Worm (Caenorhabditis elegans) whole organism, L2 larva: ENCODE measurements around the gene cyp-14A3.
A peak's percentile ranks its signal among the peaks of the same experiment; 100 is the strongest.

Source experiments
- C34F6.9 ChIP-seq: fragments of 150-350 bp; optimal IDR thresholded peaks from 2 replicates; lab custom pipeline; 2014; ENCODE audit warnings: missing biosample characterization, missing genetic modification characterization
- F13H6.1 ChIP-seq: sonication (generic microtip); optimal IDR thresholded peaks from 2 replicates; lab custom pipeline; 2016; ENCODE audit warnings: missing genetic modification characterization, missing compliant biosample characterization
- R02D3.7 ChIP-seq: fragments of 150-350 bp; optimal IDR thresholded peaks from 2 replicates; lab custom pipeline; 2014; ENCODE audit warnings: missing biosample characterization, missing genetic modification characterization
- ZK546.5 ChIP-seq: sonication (generic microtip); optimal IDR thresholded peaks from 2 replicates; lab custom pipeline; 2017; ENCODE audit warnings: missing biosample characterization, missing genetic modification characterization
- ama-1 ChIP-seq: fragments of 150-350 bp; optimal IDR thresholded peaks from 2 replicates; lab custom pipeline; 2018; ENCODE audit warnings: inconsistent platforms
- blmp-1 ChIP-seq: sonication (generic microtip); optimal IDR thresholded peaks from 2 replicates; lab custom pipeline; 2017; ENCODE audit warnings: missing genetic modification characterization, mild to moderate bottlenecking, missing compliant biosample characterization, antibody characterized with exemption, moderate library complexity; ENCODE audit not compliant: insufficient read depth
- ceh-16 ChIP-seq: fragments of 150-350 bp; optimal IDR thresholded peaks from 2 replicates; lab custom pipeline; 2014; ENCODE audit warnings: missing biosample characterization, missing genetic modification characterization
- ceh-82 ChIP-seq: fragments of 150-350 bp; optimal IDR thresholded peaks from 2 replicates; lab custom pipeline; 2014; ENCODE audit warnings: missing biosample characterization, missing genetic modification characterization
- crh-2 ChIP-seq: sonication (generic microtip); optimal IDR thresholded peaks from 2 replicates; lab custom pipeline; 2017; ENCODE audit warnings: missing biosample characterization, missing genetic modification characterization
- dmd-4 ChIP-seq: sonication (generic microtip); optimal IDR thresholded peaks from 2 replicates; lab custom pipeline; 2017; ENCODE audit warnings: missing biosample characterization, missing genetic modification characterization
- egl-27 ChIP-seq: sonication (generic microtip); optimal IDR thresholded peaks from 3 replicates; lab custom pipeline; 2017; ENCODE audit warnings: missing biosample characterization, missing genetic modification reagents, missing genetic modification characterization
- elt-1 ChIP-seq: fragments of 150-350 bp; optimal IDR thresholded peaks from 2 replicates; lab custom pipeline; 2014; ENCODE audit warnings: missing biosample characterization, missing genetic modification characterization
- fos-1 ChIP-seq: fragments of 150-350 bp; optimal IDR thresholded peaks from 2 replicates; lab custom pipeline; 2014; ENCODE audit warnings: missing biosample characterization, missing genetic modification characterization
- gmeb-1 ChIP-seq: fragments of 150-350 bp; optimal IDR thresholded peaks from 2 replicates; lab custom pipeline; 2014; ENCODE audit warnings: missing biosample characterization, missing genetic modification characterization
- lin-11 ChIP-seq: fragments of 150-350 bp; sonication (generic microtip); optimal IDR thresholded peaks from 2 replicates; lab custom pipeline; 2014; ENCODE audit warnings: missing biosample characterization, missing genetic modification characterization, inconsistent platforms, mixed read lengths
- lin-13 ChIP-seq: fragments of 150-350 bp; optimal IDR thresholded peaks from 2 replicates; lab custom pipeline; 2014; ENCODE audit warnings: missing biosample characterization, missing genetic modification reagents, missing genetic modification characterization
- lin-39 ChIP-seq: fragments of 150-350 bp; optimal IDR thresholded peaks from 2 replicates; lab custom pipeline; 2014; ENCODE audit warnings: missing biosample characterization, missing genetic modification reagents, missing genetic modification characterization
- lsy-2 ChIP-seq, 2 experiments: fragments of 150-350 bp in 1 of 2; sonication (generic microtip) in 1 of 2; optimal IDR thresholded peaks; 2 replicates each; lab custom pipeline; 2014 to 2017; ENCODE audit warnings: missing biosample characterization in 2 of 2, missing genetic modification characterization in 2 of 2
- mab-5 ChIP-seq: fragments of 150-350 bp; optimal IDR thresholded peaks from 2 replicates; lab custom pipeline; 2014; ENCODE audit warnings: missing biosample characterization, missing genetic modification characterization
- mbf-1 ChIP-seq: sonication (generic microtip); optimal IDR thresholded peaks from 2 replicates; lab custom pipeline; 2017; ENCODE audit warnings: missing biosample characterization, missing genetic modification characterization
- mdl-1 ChIP-seq, 2 experiments: fragments of 150-350 bp in 1 of 2; sonication (generic microtip) in 1 of 2; optimal IDR thresholded peaks; 2 replicates each; lab custom pipeline; 2017; ENCODE audit warnings: missing biosample characterization in 2 of 2, missing genetic modification characterization in 2 of 2
- nhr-10 ChIP-seq: sonication (generic microtip); optimal IDR thresholded peaks from 2 replicates; lab custom pipeline; 2017; ENCODE audit warnings: missing biosample characterization, missing genetic modification characterization
- nhr-11 ChIP-seq: fragments of 150-350 bp; optimal IDR thresholded peaks from 2 replicates; lab custom pipeline; 2014; ENCODE audit warnings: missing biosample characterization, missing genetic modification characterization
- nhr-12 ChIP-seq: fragments of 150-350 bp; optimal IDR thresholded peaks from 2 replicates; lab custom pipeline; 2014; ENCODE audit warnings: missing biosample characterization, missing genetic modification characterization
- nhr-129 ChIP-seq: fragments of 150-350 bp; optimal IDR thresholded peaks from 2 replicates; lab custom pipeline; 2014; ENCODE audit warnings: missing biosample characterization, missing genetic modification characterization
- nhr-21 ChIP-seq: fragments of 150-350 bp; optimal IDR thresholded peaks from 2 replicates; lab custom pipeline; 2014; ENCODE audit warnings: missing biosample characterization, missing genetic modification characterization
- nhr-237 ChIP-seq: fragments of 150-350 bp; optimal IDR thresholded peaks from 2 replicates; lab custom pipeline; 2014; ENCODE audit warnings: missing biosample characterization, missing genetic modification characterization
- nhr-25 ChIP-seq: fragments of 150-350 bp; sonication (generic microtip); optimal IDR thresholded peaks from 3 replicates; lab custom pipeline; 2014; ENCODE audit warnings: missing biosample characterization, missing genetic modification characterization
- nhr-77 ChIP-seq: fragments of 150-350 bp; optimal IDR thresholded peaks from 2 replicates; lab custom pipeline; 2014; ENCODE audit warnings: missing biosample characterization, missing genetic modification characterization
- peb-1 ChIP-seq: fragments of 150-350 bp; optimal IDR thresholded peaks from 2 replicates; lab custom pipeline; 2014; ENCODE audit warnings: missing biosample characterization, missing genetic modification characterization
- skn-1 ChIP-seq: sonication (generic microtip); optimal IDR thresholded peaks from 2 replicates; lab custom pipeline; 2017; ENCODE audit warnings: missing biosample characterization, missing genetic modification characterization
- sma-3 ChIP-seq: sonication (generic microtip); optimal IDR thresholded peaks from 2 replicates; lab custom pipeline; 2016; ENCODE audit warnings: missing genetic modification reagents, missing genetic modification characterization, missing compliant biosample characterization
- sma-9 ChIP-seq, 2 experiments: fragments of 150-350 bp in 1 of 2; sonication (generic microtip) in 1 of 2; optimal IDR thresholded peaks; 2 replicates each; lab custom pipeline; 2014 to 2016; ENCODE audit warnings: missing genetic modification characterization in 2 of 2, mild to moderate bottlenecking in 1 of 2, missing biosample characterization in 1 of 2, missing compliant biosample characterization in 1 of 2, missing genetic modification reagents in 1 of 2, moderate library complexity in 1 of 2
- snpc-4 ChIP-seq: fragments of 150-350 bp; optimal IDR thresholded peaks from 2 replicates; lab custom pipeline; 2014; ENCODE audit warnings: missing biosample characterization, missing genetic modification characterization
- unc-39 ChIP-seq: fragments of 150-350 bp; optimal IDR thresholded peaks from 2 replicates; lab custom pipeline; 2014; ENCODE audit warnings: missing biosample characterization, missing genetic modification characterization
- unc-55 ChIP-seq: fragments of 150-350 bp; sonication (generic microtip); optimal IDR thresholded peaks from 3 replicates; lab custom pipeline; 2014; ENCODE audit warnings: missing biosample characterization, missing genetic modification reagents, missing genetic modification characterization
- unc-62 ChIP-seq: fragments of 150-350 bp; optimal IDR thresholded peaks from 2 replicates; lab custom pipeline; 2014; ENCODE audit warnings: missing biosample characterization, missing genetic modification reagents, missing genetic modification characterization
- zag-1 ChIP-seq: fragments of 150-350 bp; optimal IDR thresholded peaks from 2 replicates; lab custom pipeline; 2014; ENCODE audit warnings: missing biosample characterization, missing genetic modification characterization
- ztf-1 ChIP-seq: fragments of 200-800 bp; sonication (Bioruptor generic); conservative IDR thresholded peaks from 2 replicates; pipeline ENCODE4 v1.3.6; 2022; ENCODE audit warnings: missing genetic modification characterization, missing compliant biosample characterization
- ztf-4 ChIP-seq: fragments of 150-350 bp; optimal IDR thresholded peaks from 2 replicates; lab custom pipeline; 2014; ENCODE audit warnings: missing biosample characterization, missing genetic modification characterization

cyp-14A3 gene

DNA sequence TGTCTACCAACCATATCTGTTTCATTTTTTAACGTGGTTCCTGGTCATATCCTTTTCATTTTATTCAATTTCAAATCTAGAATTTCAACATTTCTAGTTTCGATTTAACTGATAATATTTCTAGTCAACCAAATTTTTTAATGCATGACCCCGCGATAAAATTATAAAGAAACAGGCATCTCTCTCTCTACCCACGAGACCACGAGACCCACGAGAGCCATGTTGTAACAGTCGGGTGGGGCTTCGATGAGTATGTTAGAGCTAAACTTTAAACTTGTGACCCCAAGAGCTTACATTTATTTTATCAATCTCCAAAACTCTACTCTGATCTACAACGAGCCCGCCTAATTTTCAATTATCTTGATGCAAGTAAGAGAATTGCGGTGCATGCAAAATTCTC is 44.3 kb upstream of the cyp-14A3 start:
- TF ChIP-seq nhr-129 (peak; percentile 27), sma-9 (GFP tag; optimal IDR thresholded peaks at IDR 0.05; lab: Kevin White, UChicago) (peak; percentile 1), sma-9 (tag; optimal IDR thresholded peaks at IDR 0.05; lab: Kevin White, UChicago) (no peak), ceh-16 (tag; lab: Kevin White, UChicago) (no peak)
- TF ChIP-seq, all 48 proteins: peak for 2

DNA sequence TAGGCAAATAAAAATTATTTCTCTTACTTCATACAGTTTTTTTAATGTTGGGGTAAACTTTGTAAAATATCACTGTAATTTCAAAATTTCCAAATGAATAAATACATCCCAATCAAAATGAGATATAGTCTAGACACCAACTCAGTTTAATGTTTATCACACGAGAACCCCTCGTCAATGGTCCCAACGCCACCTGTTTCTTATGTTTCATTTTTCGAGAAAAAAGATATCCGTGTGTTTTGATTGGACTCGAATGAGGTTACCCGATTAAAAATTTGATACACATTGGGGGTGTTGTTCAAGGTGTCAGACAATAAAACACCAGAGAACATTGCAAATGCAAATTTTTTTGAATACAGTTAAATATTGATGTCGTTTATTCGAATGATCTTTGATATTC is 43.5 kb upstream of the cyp-14A3 start:
- TF ChIP-seq lsy-2 (tag; optimal IDR thresholded peaks at IDR 0.05; lab: Kevin White, UChicago) (peak in 1 of 2 experiments; percentile 23), blmp-1 (tag; lab: Kevin White, UChicago) (no peak), F13H6.1 (tag; lab: Kevin White, UChicago) (no peak), nhr-129 (peak; percentile 2)

DNA sequence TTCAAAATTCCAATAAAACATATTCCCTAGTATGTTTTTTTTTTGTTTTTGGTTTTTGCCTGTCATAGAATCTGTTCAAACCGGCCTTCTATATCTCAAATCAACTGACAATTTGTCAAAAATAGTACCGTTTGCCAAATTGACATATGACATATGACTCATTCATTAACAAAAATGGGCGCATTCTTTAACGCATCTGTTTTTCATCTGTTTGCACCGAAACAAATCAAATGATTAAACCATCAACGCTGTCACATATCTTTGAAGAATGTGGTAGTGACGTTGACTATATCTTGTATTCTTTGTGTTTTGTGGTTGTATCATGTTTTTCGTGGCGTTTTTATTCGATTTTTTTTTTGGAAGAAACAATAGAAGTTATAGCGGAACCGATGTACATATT is 41.1 kb upstream of the cyp-14A3 start:
- TF ChIP-seq lin-13 (no peak), zag-1 (tag; lab: Kevin White, UChicago) (no peak), nhr-11 (tag; lab: Kevin White, UChicago) (no peak), nhr-12 (no peak), ZK546.5 (tag; lab: Kevin White, UChicago) (no peak), ztf-1 (GFP tag; lab: Robert Waterston, UW) (no peak), gmeb-1 (tag; lab: Kevin White, UChicago) (no peak), egl-27 (tag; lab: Kevin White, UChicago) (no peak), elt-1 (tag; lab: Kevin White, UChicago) (no peak), nhr-77 (tag; lab: Kevin White, UChicago) (no peak), fos-1 (tag; lab: Kevin White, UChicago) (peak; percentile 2), mbf-1 (tag; lab: Kevin White, UChicago) (no peak), nhr-21 (tag; lab: Kevin White, UChicago) (peak; percentile 33), crh-2 (tag; lab: Kevin White, UChicago) (no peak), nhr-237 (no peak), lin-11 (no peak), unc-39 (no peak), dmd-4 (no peak), ceh-16 (tag; lab: Kevin White, UChicago) (no peak), nhr-10 (tag; lab: Kevin White, UChicago) (no peak), ztf-4 (no peak), peb-1 (tag; lab: Kevin White, UChicago) (no peak), snpc-4 (no peak), nhr-25 (peak; percentile 77), blmp-1 (tag; lab: Kevin White, UChicago) (no peak), unc-55 (GFP tag; lab: Kevin White, UChicago) (no peak), skn-1 (tag; lab: Kevin White, UChicago) (no peak), R02D3.7 (no peak), C34F6.9 (no peak), sma-9 (GFP tag; optimal IDR thresholded peaks at IDR 0.05; lab: Kevin White, UChicago) (peak; percentile 59), sma-9 (tag; optimal IDR thresholded peaks at IDR 0.05; lab: Kevin White, UChicago) (no peak), sma-3 (GFP tag; lab: Kevin White, UChicago) (peak; percentile 76), lin-39 (no peak), unc-62 (GFP tag; lab: Kevin White, UChicago) (no peak), ceh-82 (no peak), ama-1 (lab: Kevin White, UChicago) (no peak), mdl-1 (tag; optimal IDR thresholded peaks at IDR 0.05; lab: Kevin White, UChicago) (no peak), nhr-129 (no peak), mab-5 (tag; lab: Kevin White, UChicago) (peak; percentile 23)
